Worm (Caenorhabditis elegans): ENCODE measurements around the gene daf-12.

DNA sequence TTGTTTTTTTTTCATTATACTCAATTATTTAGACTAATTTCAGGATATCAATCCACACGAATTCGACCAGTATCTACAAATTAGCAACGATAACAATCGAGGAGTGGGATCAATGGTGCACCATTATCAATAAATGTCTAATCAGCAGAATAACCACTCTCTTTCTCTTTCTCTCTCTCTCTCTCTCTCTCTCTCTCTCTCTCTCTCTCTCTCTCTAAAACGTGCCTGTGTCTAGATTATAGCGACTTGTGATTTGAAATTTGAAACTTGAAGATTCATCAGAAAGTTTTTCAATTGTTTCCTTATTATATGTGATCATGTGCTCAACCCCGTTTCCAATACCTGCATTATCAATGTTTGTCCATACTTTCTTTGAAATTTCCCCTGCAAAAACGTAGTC is 58.5 kb downstream of the daf-12 start:
- TF ChIP-seq blmp-1 (tag; optimal IDR thresholded peaks at IDR 0.05; ENCODE audit: insufficient read depth) (no peak), ztf-1 (GFP tag; conservative IDR thresholded peaks at IDR 0.05) (no peak), lin-39 (tag; optimal IDR thresholded peaks at IDR 0.05) (no peak), nhr-6 (tag; optimal IDR thresholded peaks at IDR 0.05) (no peak), unc-62 (GFP tag; optimal IDR thresholded peaks at IDR 0.05) (no peak), lin-11 (tag; optimal IDR thresholded peaks at IDR 0.05) (no peak)
